Fruit fly (Drosophila melanogaster) whole organism, pupa: ENCODE data around the gene nudC.

ENCODE experiments used
- CG14655 ChIP-seq: fragments of 200-800 bp; sonication (Bioruptor generic); optimal IDR thresholded peaks from 3 replicates; lab custom pipeline; 2017; ENCODE audit warnings: mild to moderate bottlenecking, missing biosample characterization, missing genetic modification reagents, missing genetic modification characterization
- CG15710 ChIP-seq: fragments of 200-800 bp; sonication (Bioruptor generic); optimal IDR thresholded peaks from 2 replicates; lab custom pipeline; 2018; ENCODE audit warnings: missing biosample characterization, mild to moderate bottlenecking, missing genetic modification characterization, moderate library complexity
- CG17806 ChIP-seq: fragments of 200-800 bp; sonication (Bioruptor generic); optimal IDR thresholded peaks from 2 replicates; lab custom pipeline; 2018; ENCODE audit warnings: missing biosample characterization, mild to moderate bottlenecking, missing genetic modification characterization, moderate library complexity
- CG32121 ChIP-seq: fragments of 200-800 bp; sonication (Bioruptor generic); IDR thresholded peaks from 2 replicates; pipeline ENCODE4 v1.3.6; 2022; ENCODE audit warnings: missing biosample characterization, missing genetic modification characterization
- CG34367 ChIP-seq: fragments of 200-800 bp; sonication (Bioruptor generic); optimal IDR thresholded peaks from 2 replicates; lab custom pipeline; 2018; ENCODE audit warnings: missing biosample characterization, mild to moderate bottlenecking, missing genetic modification characterization
- CG4496 ChIP-seq: fragments of 200-800 bp; sonication (Bioruptor generic); IDR thresholded peaks from 3 replicates; pipeline ENCODE4 v1.3.6; 2022; ENCODE audit warnings: missing biosample characterization, missing genetic modification characterization
- CG9948 ChIP-seq: fragments of 200-800 bp; sonication (Bioruptor generic); optimal IDR thresholded peaks from 2 replicates; lab custom pipeline; 2018; ENCODE audit warnings: missing biosample characterization, mild to moderate bottlenecking, missing genetic modification characterization, moderate library complexity
- D1 ChIP-seq: fragments of 200-800 bp; sonication (Bioruptor generic); optimal IDR thresholded peaks from 2 replicates; lab custom pipeline; 2018; ENCODE audit warnings: missing biosample characterization, mild to moderate bottlenecking, missing genetic modification characterization, moderate library complexity
- EcR ChIP-seq: fragments of 200-800 bp; sonication (Bioruptor generic); optimal IDR thresholded peaks from 3 replicates; lab custom pipeline; 2019; ENCODE audit warnings: missing biosample characterization, missing genetic modification characterization, mild to moderate bottlenecking, moderate library complexity, missing genetic modification reagents
- Pif1A ChIP-seq: fragments of 200-800 bp; sonication (Bioruptor generic); optimal IDR thresholded peaks from 3 replicates; lab custom pipeline; 2016; ENCODE audit warnings: missing biosample characterization, missing genetic modification characterization
- gl ChIP-seq: fragments of 200-800 bp; sonication (Bioruptor generic); optimal IDR thresholded peaks from 2 replicates; lab custom pipeline; 2018; ENCODE audit warnings: missing biosample characterization, mild to moderate bottlenecking, missing genetic modification characterization

dm6 chr3L:16779704-16780173 lies 25.1 kb upstream of the nudC start, which contains the start of the genes mus302 and CG9705:
- TF ChIP-seq gl (tag; lab: Kevin White, UChicago) (no peak), D1 (no peak), CG4496 (GFP tag; lab: Robert Waterston, UW) (no peak), CG14655 (GFP tag; lab: Kevin White, UChicago) (no peak), Pif1A (no peak), CG34367 (tag; lab: Kevin White, UChicago) (no peak), EcR (GFP tag; lab: Kevin White, UChicago) (no peak), CG15710 (peak; percentile 40), CG17806 (tag; lab: Kevin White, UChicago) (no peak), CG9948 (tag; lab: Kevin White, UChicago) (peak; percentile 12), CG32121 (no peak)
